Worm (Caenorhabditis elegans): Measurements from ENCODE around the gene Y54G2A.49.

Gene Y54G2A.49

DNA sequence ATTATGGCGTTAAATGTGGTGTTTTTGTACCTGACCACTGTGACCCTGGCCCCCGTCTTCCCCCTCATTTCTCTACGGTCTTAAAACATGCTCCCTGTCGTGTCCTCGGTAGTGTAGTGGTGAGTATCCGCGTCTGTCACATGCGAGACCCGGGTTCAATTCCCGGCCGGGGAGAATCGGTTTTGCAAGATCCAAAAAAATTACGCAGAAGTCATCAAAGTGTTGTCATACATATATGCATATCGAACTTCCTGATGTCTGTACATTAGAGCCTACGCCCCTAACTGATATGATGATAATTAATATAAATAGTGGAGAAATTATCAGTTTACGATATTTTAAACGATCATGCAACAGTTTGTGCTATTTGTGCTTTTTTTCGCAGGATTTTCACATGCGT is 47.5 kb downstream of the Y54G2A.49 start, which contains the start of gene Y54G2A.45 (continued):
- TF ChIP-seq F44E2.7 (GFP tag; IDR thresholded peaks at IDR 0.05) (0 out of 2 replicates have a peak, but pooled peaks have one; percentile 28), daf-8 (GFP tag; IDR thresholded peaks at IDR 0.05) (no peak), zag-1 (tag; optimal IDR thresholded peaks at IDR 0.05) (no peak), lin-13 (GFP tag; optimal IDR thresholded peaks at IDR 0.05) (peak; percentile 87), mep-1 (tag; optimal IDR thresholded peaks at IDR 0.05) (peak; percentile 78), pha-4 (GFP tag; IDR thresholded peaks at IDR 0.05) (peak; percentile 80), pha-4 (tag; optimal IDR thresholded peaks at IDR 0.05) (no peak), hif-1 (tag; optimal IDR thresholded peaks at IDR 0.05) (peak in 1 of 2 experiments; percentile 57), pqm-1 (tag; optimal IDR thresholded peaks at IDR 0.05) (peak; percentile 90), F49E8.2 (tag; optimal IDR thresholded peaks at IDR 0.05; ENCODE audit: borderline replicate concordance) (peak; percentile 78), nhr-41 (GFP tag; IDR thresholded peaks at IDR 0.05) (peak; percentile 52; the same call in 1 of the 2 replicates), ceh-62 (tag; optimal IDR thresholded peaks at IDR 0.05) (no peak), zfp-2 (tag; optimal IDR thresholded peaks at IDR 0.05) (peak; percentile 8), D1046.2 (GFP tag; IDR thresholded peaks at IDR 0.05) (peak; percentile 88)

- no peak for TF ChIP-seq ZK337.2 (GFP tag; IDR thresholded peaks at IDR 0.05)
- TF ChIP-seq nhr-10 (tag; optimal IDR thresholded peaks at IDR 0.05) = no peak
- peak; percentile 61 for TF ChIP-seq aha-1 (tag)
- no peak for TF ChIP-seq set-16 (GFP tag; IDR thresholded peaks at IDR 0.05)
- TF ChIP-seq aly-2 (tag; optimal IDR thresholded peaks at IDR 0.05) = no peak
Measured at ce11 chrIV:2803652-2804051, 49.4 kb downstream of the Y54G2A.49 start, which contains the start of gene Y54G2A.32. TSS of gene Y54G2A.32 (plus strand) at chrIV:2803952.

DNA sequence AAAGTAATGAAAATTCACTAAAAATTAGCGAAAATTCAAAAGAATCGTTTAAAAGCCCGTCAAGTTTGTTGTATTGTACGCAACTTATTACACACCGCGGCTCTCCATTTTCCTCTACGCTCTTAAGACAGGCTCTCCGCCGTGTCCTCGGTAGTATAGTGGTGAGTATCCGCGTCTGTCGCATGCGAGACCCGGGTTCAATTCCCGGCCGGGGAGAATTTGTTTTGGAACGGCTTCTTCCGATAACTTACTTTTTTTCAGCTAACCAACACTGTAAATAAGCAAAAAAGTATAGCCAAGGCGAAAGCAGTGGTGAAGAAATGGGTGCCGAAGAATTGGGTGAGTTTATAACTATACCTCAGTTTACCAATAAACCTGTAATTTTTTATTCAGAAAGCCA is 50.9 kb downstream of the Y54G2A.49 start:
- TF ChIP-seq hmg-1.1 (GFP tag; IDR thresholded peaks at IDR 0.05) (peak; percentile 51; the same call in 1 of the 2 replicates), nhr-28 (tag; optimal IDR thresholded peaks at IDR 0.05) (no peak), saeg-2 (GFP tag; IDR thresholded peaks at IDR 0.05) (no peak), mes-2 (tag; optimal IDR thresholded peaks at IDR 0.05; ENCODE audit: poor library complexity, severe bottlenecking) (peak; percentile 54), nhr-111 (GFP tag; optimal IDR thresholded peaks at IDR 0.05) (no peak), set-16 (GFP tag; IDR thresholded peaks at IDR 0.05) (no peak), hif-1 (tag; optimal IDR thresholded peaks at IDR 0.05) (no peak), nhr-41 (GFP tag; IDR thresholded peaks at IDR 0.05) (no peak), ceh-62 (tag; optimal IDR thresholded peaks at IDR 0.05) (no peak), lin-13 (GFP tag; optimal IDR thresholded peaks at IDR 0.05) (peak; percentile 3), ceh-20 (GFP tag; IDR thresholded peaks at IDR 0.05) (no peak), nhr-10 (tag; optimal IDR thresholded peaks at IDR 0.05) (no peak), hlh-30 (tag; optimal IDR thresholded peaks at IDR 0.05; ENCODE audit: insufficient read depth) (peak; percentile 42), nhr-25 (tag; optimal IDR thresholded peaks at IDR 0.05; ENCODE audit: borderline replicate concordance, insufficient read depth) (no peak), ztf-11 (tag; optimal IDR thresholded peaks at IDR 0.05) (no peak), php-3 (GFP tag; IDR thresholded peaks at IDR 0.05) (0 out of 2 replicates have a peak, but pooled peaks have one; percentile 7), nhr-76 (tag; optimal IDR thresholded peaks at IDR 0.05) (no peak), aly-2 (tag; optimal IDR thresholded peaks at IDR 0.05) (peak; percentile 12), nhr-237 (tag; optimal IDR thresholded peaks at IDR 0.05) (no peak), lin-29 (GFP tag; IDR thresholded peaks at IDR 0.05) (no peak), Y48G9A.11 (GFP tag; IDR thresholded peaks at IDR 0.05) (peak; percentile 75), daf-16 (GFP tag; optimal IDR thresholded peaks at IDR 0.05) (peak in 1 of 2 experiments; percentile 69), daf-16 (tag; optimal IDR thresholded peaks at IDR 0.05) (peak; percentile 27), Y75B8A.6 (GFP tag; IDR thresholded peaks at IDR 0.05) (0 out of 2 replicates have a peak, but pooled peaks have one; percentile 25), unc-130 (GFP tag; optimal IDR thresholded peaks at IDR 0.05) (no peak), unc-62 (GFP tag; optimal IDR thresholded peaks at IDR 0.05 in 1 of 2) (no peak), unc-62 (tag; optimal IDR thresholded peaks at IDR 0.05) (no peak), mdt-29 (GFP tag; IDR thresholded peaks at IDR 0.05) (no peak), nhr-6 (tag; optimal IDR thresholded peaks at IDR 0.05) (no peak), aha-1 (tag) (peak; percentile 95), nhr-42 (GFP tag; IDR thresholded peaks at IDR 0.05) (no peak), Y105C5A.15 (GFP tag; IDR thresholded peaks at IDR 0.05) (no peak), mdl-1 (tag; optimal IDR thresholded peaks at IDR 0.05) (no peak), unc-39 (tag; optimal IDR thresholded peaks at IDR 0.05) (no peak), cey-2 (tag; optimal IDR thresholded peaks at IDR 0.05; ENCODE audit: borderline replicate concordance, insufficient read depth) (no peak), lin-1 (GFP tag; IDR thresholded peaks at IDR 0.05) (no peak), ZK337.2 (GFP tag; IDR thresholded peaks at IDR 0.05) (no peak)

Measured in whole organism, L4 larva.